Fruit fly (Drosophila melanogaster) whole organism, embryonic: ENCODE measurements around the gene BomBc3.

Experiments
- C15 ChIP-seq: fragments of 200-800 bp; sonication (Bioruptor generic); IDR thresholded peaks from 3 replicates; pipeline ENCODE4 v1.3.6; 2022; ENCODE audit warnings: missing biosample characterization, missing genetic modification characterization
- CG10543 ChIP-seq: fragments of 200-800 bp; sonication (Bioruptor generic); optimal IDR thresholded peaks from 3 replicates; lab custom pipeline; 2017; ENCODE audit warnings: missing biosample characterization, mild to moderate bottlenecking, missing genetic modification characterization, moderate library complexity
- CG12744 ChIP-seq: fragments of 200-800 bp; sonication (Bioruptor generic); optimal IDR thresholded peaks from 2 replicates; lab custom pipeline; 2016; ENCODE audit warnings: missing biosample characterization, missing genetic modification characterization
- CG12769 ChIP-seq: fragments of 200-800 bp; sonication (Bioruptor generic); optimal IDR thresholded peaks from 2 replicates; lab custom pipeline; 2019; ENCODE audit warnings: missing biosample characterization, mild to moderate bottlenecking, missing genetic modification characterization, moderate library complexity
- CG16779 ChIP-seq: fragments of 200-800 bp; sonication (Bioruptor generic); IDR thresholded peaks from 2 replicates; pipeline ENCODE4 v1.3.6; 2022; ENCODE audit warnings: missing biosample characterization, missing genetic modification characterization
- CG17612 ChIP-seq: fragments of 200-800 bp; sonication (Bioruptor generic); IDR thresholded peaks from 2 replicates; pipeline ENCODE4 v1.3.6; 2022; ENCODE audit warnings: missing biosample characterization, missing genetic modification characterization
- CG32532 ChIP-seq: fragments of 200-800 bp; sonication (Bioruptor generic); IDR thresholded peaks from 2 replicates; pipeline ENCODE4 v1.3.6; 2022; ENCODE audit warnings: missing biosample characterization, missing genetic modification characterization
- CG32767 ChIP-seq: fragments of 200-800 bp; sonication (Bioruptor generic); IDR thresholded peaks from 2 replicates; pipeline ENCODE4 v1.3.6; 2022; ENCODE audit warnings: missing biosample characterization, missing genetic modification characterization
- CG4282 ChIP-seq: fragments of 200-800 bp; sonication (Bioruptor generic); optimal IDR thresholded peaks from 2 replicates; lab custom pipeline; 2016; ENCODE audit warnings: missing biosample characterization, missing genetic modification characterization
- CG7745 ChIP-seq: fragments of 200-800 bp; sonication (Bioruptor generic); optimal IDR thresholded peaks from 2 replicates; lab custom pipeline; 2018; ENCODE audit warnings: missing biosample characterization, mild to moderate bottlenecking, missing genetic modification characterization, moderate library complexity
- CG7839 ChIP-seq: fragments of 200-800 bp; sonication (Bioruptor generic); optimal IDR thresholded peaks from 3 replicates; lab custom pipeline; 2018; ENCODE audit warnings: missing biosample characterization, mild to moderate bottlenecking, missing genetic modification characterization, moderate library complexity
- CG8478 ChIP-seq: fragments of >200 bp; optimal IDR thresholded peaks from 2 replicates; lab custom pipeline; 2018
- CG8944 ChIP-seq: fragments of 200-800 bp; sonication (Bioruptor generic); optimal IDR thresholded peaks from 3 replicates; lab custom pipeline; 2016; ENCODE audit warnings: missing biosample characterization, missing genetic modification characterization
- Chrac-16 ChIP-seq: fragments of 200-800 bp; sonication (Bioruptor generic); optimal IDR thresholded peaks from 3 replicates; lab custom pipeline; 2016; ENCODE audit warnings: missing biosample characterization, missing genetic modification characterization
- Doc2 ChIP-seq: fragments of 200-800 bp; sonication (Bioruptor generic); IDR thresholded peaks from 2 replicates; pipeline ENCODE4 v1.3.6; 2022; ENCODE audit warnings: missing biosample characterization, missing genetic modification characterization
- ERR ChIP-seq: fragments of 200-800 bp; sonication (Bioruptor generic); optimal IDR thresholded peaks from 2 replicates; lab custom pipeline; 2016; ENCODE audit warnings: missing biosample characterization, missing genetic modification characterization
- Ets65A ChIP-seq: fragments of 200-800 bp; sonication (Bioruptor generic); peaks from one replicate; lab custom pipeline; 2016; ENCODE audit warnings: missing biosample characterization, missing genetic modification characterization
- Fer1 ChIP-seq: fragments of 200-800 bp; sonication (Bioruptor generic); optimal IDR thresholded peaks from 2 replicates; lab custom pipeline; 2017; ENCODE audit warnings: missing biosample characterization, mild to moderate bottlenecking, missing genetic modification characterization
- H2.0 ChIP-seq: fragments of 200-800 bp; sonication (Bioruptor generic); IDR thresholded peaks from 2 replicates; pipeline ENCODE4 v1.3.6; 2022; ENCODE audit warnings: missing biosample characterization, missing genetic modification characterization
- MTF-1 ChIP-seq: fragments of 200-800 bp; sonication (Bioruptor generic); optimal IDR thresholded peaks from 2 replicates; lab custom pipeline; 2018; ENCODE audit warnings: missing biosample characterization, mild to moderate bottlenecking, missing genetic modification characterization, borderline replicate concordance
- Mrtf ChIP-seq: fragments of 200-800 bp; sonication (Bioruptor generic); IDR thresholded peaks from 3 replicates; pipeline ENCODE4 v1.3.6; 2022; ENCODE audit warnings: missing biosample characterization, missing genetic modification characterization
- Nf-YB ChIP-seq: fragments of 200-800 bp; sonication (Bioruptor generic); optimal IDR thresholded peaks from 3 replicates; lab custom pipeline; 2019; ENCODE audit warnings: missing biosample characterization, mild to moderate bottlenecking, missing genetic modification characterization, moderate library complexity
- Scr ChIP-seq: fragments of 200-800 bp; sonication (Bioruptor generic); IDR thresholded peaks from 2 replicates; pipeline ENCODE4 v1.3.6; 2022; ENCODE audit warnings: missing biosample characterization, missing genetic modification characterization; ENCODE audit not compliant: partially characterized antibody
- Sox100B ChIP-seq: fragments of 200-800 bp; sonication (Bioruptor generic); optimal IDR thresholded peaks from 3 replicates; lab custom pipeline; 2018; ENCODE audit warnings: missing biosample characterization, mild to moderate bottlenecking, missing genetic modification characterization
- Trl ChIP-seq, 3 experiments: fragments of >200 bp in 2 of 3; fragments of 200-800 bp in 1 of 3; sonication (Bioruptor generic) in 1 of 3; optimal IDR thresholded peaks; 2 replicates in 1 of 3; 3 replicates in 2 of 3; lab custom pipeline; 2016 to 2017; ENCODE audit warnings: missing biosample characterization in 1 of 3, missing genetic modification characterization in 1 of 3
- YL-1 ChIP-seq: fragments of 200-800 bp; sonication (Bioruptor generic); optimal IDR thresholded peaks from 3 replicates; lab custom pipeline; 2017; ENCODE audit warnings: missing biosample characterization, mild to moderate bottlenecking, missing genetic modification characterization
- ase ChIP-seq: fragments of 200-800 bp; sonication (Bioruptor generic); IDR thresholded peaks from 3 replicates; pipeline ENCODE4 v1.3.6; 2022; ENCODE audit warnings: missing biosample characterization, missing genetic modification characterization
- az2 ChIP-seq: fragments of 200-800 bp; sonication (Bioruptor generic); optimal IDR thresholded peaks from 3 replicates; lab custom pipeline; 2016; ENCODE audit warnings: missing biosample characterization, missing genetic modification characterization
- bab2 ChIP-seq: fragments of 200-800 bp; sonication (Bioruptor generic); optimal IDR thresholded peaks from 2 replicates; lab custom pipeline; 2016; ENCODE audit warnings: missing biosample characterization, missing genetic modification characterization
- bigmax ChIP-seq: fragments of 200-800 bp; sonication (Bioruptor generic); optimal IDR thresholded peaks from 2 replicates; lab custom pipeline; 2018; ENCODE audit warnings: missing biosample characterization, mild to moderate bottlenecking, missing genetic modification characterization
- br ChIP-seq: fragments of >200 bp; optimal IDR thresholded peaks from 2 replicates; lab custom pipeline; 2017
- chm ChIP-seq: fragments of 200-800 bp; sonication (Bioruptor generic); IDR thresholded peaks from 2 replicates; pipeline ENCODE4 v1.3.6; 2022; ENCODE audit warnings: missing biosample characterization, missing genetic modification characterization
- eve ChIP-seq, 2 experiments: fragments of >200 bp; optimal IDR thresholded peaks; 2 replicates each; lab custom pipeline; 2017; ENCODE audit warnings: missing biosample characterization in 2 of 2, missing genetic modification characterization in 2 of 2
- grn ChIP-seq: fragments of 200-800 bp; sonication (Bioruptor generic); optimal IDR thresholded peaks from 3 replicates; lab custom pipeline; 2017; ENCODE audit warnings: missing biosample characterization, missing genetic modification characterization
- lmd ChIP-seq: fragments of 200-800 bp; sonication (Bioruptor generic); IDR thresholded peaks from 2 replicates; pipeline ENCODE4 v1.3.6; 2022; ENCODE audit warnings: missing biosample characterization, missing genetic modification characterization
- nom ChIP-seq: fragments of 200-800 bp; sonication (Bioruptor generic); optimal IDR thresholded peaks from 2 replicates; lab custom pipeline; 2017; ENCODE audit warnings: missing biosample characterization, missing genetic modification characterization, mild to moderate bottlenecking, moderate library complexity, missing genetic modification reagents
- peb ChIP-seq: fragments of 200-800 bp; sonication (Bioruptor generic); IDR thresholded peaks from 2 replicates; pipeline ENCODE4 v1.3.6; 2022; ENCODE audit warnings: missing biosample characterization, missing genetic modification characterization
- pros ChIP-seq: fragments of 200-800 bp; sonication (Bioruptor generic); optimal IDR thresholded peaks from 3 replicates; lab custom pipeline; 2019; ENCODE audit warnings: missing biosample characterization, mild to moderate bottlenecking, missing genetic modification characterization, moderate library complexity
- pzg ChIP-seq: fragments of 200-800 bp; sonication (Bioruptor generic); optimal IDR thresholded peaks from 3 replicates; lab custom pipeline; 2018; ENCODE audit warnings: missing biosample characterization, mild to moderate bottlenecking, missing genetic modification characterization, moderate library complexity
- sd ChIP-seq: fragments of 200-800 bp; sonication (Bioruptor generic); optimal IDR thresholded peaks from 3 replicates; lab custom pipeline; 2018; ENCODE audit warnings: missing biosample characterization, mild to moderate bottlenecking, missing genetic modification characterization, moderate library complexity
- sens ChIP-seq: fragments of 200-800 bp; sonication (Bioruptor generic); peaks from one replicate; lab custom pipeline; 2016; ENCODE audit warnings: missing biosample characterization, missing genetic modification characterization
- seq ChIP-seq: fragments of 200-800 bp; sonication (Bioruptor generic); IDR thresholded peaks from 2 replicates; pipeline ENCODE4 v1.3.6; 2022; ENCODE audit warnings: missing biosample characterization, missing genetic modification characterization
- twi ChIP-seq: fragments of 200-800 bp; optimal IDR thresholded peaks from 2 replicates; lab custom pipeline; 2019; ENCODE audit warnings: missing biosample characterization, mild to moderate bottlenecking, missing genetic modification characterization, moderate library complexity

Gene BomBc3

DNA sequence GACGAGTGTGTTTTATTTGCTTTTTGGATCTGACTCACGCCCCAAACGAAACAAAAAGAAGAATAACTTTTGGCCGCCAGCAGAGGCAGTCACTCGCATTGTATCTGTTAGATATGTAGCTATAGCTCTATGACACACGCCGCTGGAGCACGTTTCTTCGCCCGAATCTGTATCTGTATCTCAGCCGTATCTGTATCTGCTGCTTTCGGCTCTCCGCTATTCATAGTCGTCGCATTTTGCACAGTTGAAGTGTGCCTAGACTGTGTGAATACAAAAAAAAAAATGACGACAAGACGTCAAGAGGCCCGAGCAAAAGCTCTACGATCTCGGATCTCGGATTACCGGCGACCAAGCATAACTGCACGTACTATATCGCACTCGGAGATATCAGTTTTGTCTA, 40.2 kb upstream of the BomBc3 start (continued):
- TF ChIP-seq MTF-1 (GFP tag; lab: Kevin White, UChicago) (no peak), CG12744 (GFP tag; lab: Kevin White, UChicago) (no peak), sd (tag; lab: Kevin White, UChicago) (peak; percentile 62), pros (GFP tag; lab: Kevin White, UChicago) (no peak), Doc2 (GFP tag; lab: Robert Waterston, UW) (no peak), sens (GFP tag; lab: Kevin White, UChicago) (no peak), CG7745 (tag; lab: Kevin White, UChicago) (no peak), H2.0 (GFP tag; lab: Robert Waterston, UW) (no peak), chm (GFP tag; lab: Robert Waterston, UW) (peak; percentile 63), CG16779 (GFP tag; lab: Robert Waterston, UW) (no peak), Sox100B (no peak), peb (no peak), Trl (optimal IDR thresholded peaks at IDR 0.05; lab: Kevin White, UChicago) (no peak), Trl (GFP tag; optimal IDR thresholded peaks at IDR 0.05; lab: Kevin White, UChicago) (no peak), CG8944 (no peak), nom (GFP tag; lab: Kevin White, UChicago) (no peak), Scr (GFP tag; lab: Robert Waterston, UW) (no peak), ERR (GFP tag; lab: Kevin White, UChicago) (no peak), CG32532 (GFP tag; lab: Robert Waterston, UW) (no peak), CG7839 (tag; lab: Kevin White, UChicago) (no peak), Nf-YB (no peak), CG12769 (tag; lab: Kevin White, UChicago) (peak; percentile 39), CG4282 (GFP tag; lab: Kevin White, UChicago) (no peak), grn (GFP tag; lab: Kevin White, UChicago) (peak; percentile 44), YL-1 (no peak), CG10543 (GFP tag; lab: Kevin White, UChicago) (peak; percentile 25)

DNA sequence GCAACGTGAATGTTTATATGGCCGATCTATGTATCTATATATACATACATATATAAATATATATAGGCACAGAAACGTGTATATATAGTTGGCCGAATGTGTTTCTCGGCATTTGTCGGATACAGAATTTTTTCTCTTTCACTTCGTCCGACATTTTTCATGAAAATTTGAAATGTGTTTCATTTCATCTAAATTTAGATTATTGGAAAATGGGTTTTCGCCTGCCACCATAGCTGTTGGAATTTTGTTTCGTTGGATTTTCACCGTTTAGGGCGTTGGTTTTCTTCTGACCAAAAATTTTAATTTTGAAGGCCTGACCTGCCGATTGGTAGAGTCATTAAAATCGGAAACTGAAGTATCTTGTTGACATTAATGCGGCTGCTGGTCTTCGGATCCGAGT, 39.5 kb upstream of the BomBc3 start:
- TF ChIP-seq eve (GFP tag; optimal IDR thresholded peaks at IDR 0.05; lab: Kevin White, UChicago) (no peak), CG17612 (GFP tag; lab: Robert Waterston, UW) (no peak), Fer1 (GFP tag; lab: Kevin White, UChicago) (no peak), sd (tag; lab: Kevin White, UChicago) (peak; percentile 65), lmd (no peak), bab2 (GFP tag; lab: Kevin White, UChicago) (no peak), CG32767 (GFP tag; lab: Robert Waterston, UW) (peak; percentile 55), pzg (GFP tag; lab: Kevin White, UChicago) (no peak), seq (GFP tag; lab: Robert Waterston, UW) (no peak), br (lab: Kevin White, UChicago) (no peak), ase (GFP tag; lab: Robert Waterston, UW) (no peak), CG8478 (lab: Kevin White, UChicago) (no peak), Mrtf (no peak), C15 (GFP tag; lab: Robert Waterston, UW) (no peak), bigmax (GFP tag; lab: Kevin White, UChicago) (no peak), twi (tag; lab: Kevin White, UChicago) (peak; percentile 39), Chrac-16 (no peak), az2 (GFP tag; lab: Kevin White, UChicago) (no peak), Ets65A (GFP tag; lab: Kevin White, UChicago) (peak; percentile 24)
- TF ChIP-seq, all 482 proteins: peak for 4
